Worm (Caenorhabditis elegans): ENCODE results near the gene npr-6.

npr-6 gene

ce11 chrX:10333301-10333854 is 47.8 kb upstream of the npr-6 start, which contains the start of gene R07E3.4 (continued):
- peak; percentile 65 for TF ChIP-seq hlh-11 (tag; optimal IDR thresholded peaks at IDR 0.05)
- peak; percentile 98 for TF ChIP-seq mxl-2 (GFP tag; conservative IDR thresholded peaks at IDR 0.05)
- no peak for TF ChIP-seq snpc-4 (tag; optimal IDR thresholded peaks at IDR 0.05)
- TF ChIP-seq tra-1 (GFP tag; IDR thresholded peaks at IDR 0.05) = peak; percentile 49; the same call in 1 of the 2 replicates
- TF ChIP-seq lim-7 (GFP tag; IDR thresholded peaks at IDR 0.05) = no peak
- no peak for TF ChIP-seq mdt-29 (GFP tag; IDR thresholded peaks at IDR 0.05)
- no peak for TF ChIP-seq lir-3 (tag; optimal IDR thresholded peaks at IDR 0.05)
- no peak for TF ChIP-seq arid-1 (GFP tag; conservative IDR thresholded peaks at IDR 0.05)
- TF ChIP-seq Y105C5A.15 (GFP tag; IDR thresholded peaks at IDR 0.05) = no peak
- no peak for TF ChIP-seq dmd-9 (GFP tag; IDR thresholded peaks at IDR 0.05)
- no peak for TF ChIP-seq zfp-2 (tag; optimal IDR thresholded peaks at IDR 0.05)
- no peak for TF ChIP-seq dmd-8 (GFP tag; IDR thresholded peaks at IDR 0.05)
- no peak for TF ChIP-seq nhr-10 (tag; optimal IDR thresholded peaks at IDR 0.05)
- no peak for TF ChIP-seq F49E8.2 (tag; optimal IDR thresholded peaks at IDR 0.05; ENCODE audit: borderline replicate concordance)
- TF ChIP-seq nhr-48 (tag; optimal IDR thresholded peaks at IDR 0.05) = peak; percentile 55
- TF ChIP-seq nhr-41 (GFP tag; IDR thresholded peaks at IDR 0.05) = no peak
- TF ChIP-seq nhr-28 (tag; optimal IDR thresholded peaks at IDR 0.05) = peak; percentile 96
- TF ChIP-seq ama-1 (optimal IDR thresholded peaks at IDR 0.05) = no peak
- TF ChIP-seq set-16 (GFP tag; IDR thresholded peaks at IDR 0.05) = no peak

- TF ChIP-seq saeg-2 (GFP tag; IDR thresholded peaks at IDR 0.05) (no peak), daf-16 (GFP tag; optimal IDR thresholded peaks at IDR 0.05) (no peak), daf-16 (tag; optimal IDR thresholded peaks at IDR 0.05) (peak; percentile 17), Y75B8A.6 (GFP tag; IDR thresholded peaks at IDR 0.05) (no peak), mxl-2 (GFP tag; conservative IDR thresholded peaks at IDR 0.05) (peak; percentile 99), ceh-20 (GFP tag; IDR thresholded peaks at IDR 0.05) (0 out of 2 replicates have a peak, but pooled peaks have one; percentile 20), tra-1 (GFP tag; IDR thresholded peaks at IDR 0.05) (peak; percentile 24), nhr-10 (tag; optimal IDR thresholded peaks at IDR 0.05) (no peak), snpc-1.2 (GFP tag; IDR thresholded peaks at IDR 0.05) (no peak), egl-43 (GFP tag; IDR thresholded peaks at IDR 0.05) (no peak), nhr-42 (GFP tag; IDR thresholded peaks at IDR 0.05) (no peak), D1046.2 (GFP tag; IDR thresholded peaks at IDR 0.05) (no peak), snpc-4 (tag; optimal IDR thresholded peaks at IDR 0.05) (no peak), nhr-102 (tag; optimal IDR thresholded peaks at IDR 0.05) (no peak), lin-1 (GFP tag; IDR thresholded peaks at IDR 0.05) (0 out of 2 replicates have a peak, but pooled peaks have one; percentile 19), Y105C5A.15 (GFP tag; IDR thresholded peaks at IDR 0.05) (no peak), skn-1 (tag; optimal IDR thresholded peaks at IDR 0.05) (no peak), Y48G9A.11 (GFP tag; IDR thresholded peaks at IDR 0.05) (no peak), ceh-44 (GFP tag; IDR thresholded peaks at IDR 0.05) (no peak), hmg-1.1 (GFP tag; IDR thresholded peaks at IDR 0.05) (0 out of 2 replicates have a peak, but pooled peaks have one; percentile 17), lim-7 (GFP tag; IDR thresholded peaks at IDR 0.05) (no peak), mes-2 (tag; optimal IDR thresholded peaks at IDR 0.05; ENCODE audit: poor library complexity, severe bottlenecking) (no peak), nhr-41 (GFP tag; IDR thresholded peaks at IDR 0.05) (no peak), nhr-11 (tag; optimal IDR thresholded peaks at IDR 0.05) (peak; percentile 46), aha-1 (tag) (peak; percentile 96), fos-1 (tag; optimal IDR thresholded peaks at IDR 0.05) (no peak), R02D3.7 (tag; optimal IDR thresholded peaks at IDR 0.05) (no peak), nhr-77 (tag; optimal IDR thresholded peaks at IDR 0.05) (no peak), nhr-6 (tag; optimal IDR thresholded peaks at IDR 0.05) (peak; percentile 19), lin-29 (GFP tag; IDR thresholded peaks at IDR 0.05) (no peak), F26F4.8 (GFP tag; conservative IDR thresholded peaks at IDR 0.05) (no peak), zip-2 (tag; optimal IDR thresholded peaks at IDR 0.05) (no peak), ceh-28 (tag; optimal IDR thresholded peaks at IDR 0.05) (no peak), unc-62 (GFP tag; optimal IDR thresholded peaks at IDR 0.05 in 1 of 2) (peak in 1 of 2 experiments; percentile 38), unc-62 (tag; optimal IDR thresholded peaks at IDR 0.05) (no peak), lsy-2 (tag; optimal IDR thresholded peaks at IDR 0.05) (peak in 1 of 2 experiments; percentile 14), ztf-7 (tag; optimal IDR thresholded peaks at IDR 0.05) (no peak), mep-1 (tag; optimal IDR thresholded peaks at IDR 0.05) (peak; percentile 38)
These were observed 46.6 kb upstream of the npr-6 start for ce11 chrX:10332035-10332614.
